Fruit fly (Drosophila melanogaster) whole organism, embryonic: ENCODE measurements around the gene Ir92a.

Experiments
- Antp ChIP-seq: fragments of 200-800 bp; sonication (Bioruptor generic); optimal IDR thresholded peaks from 3 replicates; lab custom pipeline; 2016; ENCODE audit warnings: missing biosample characterization, missing genetic modification characterization
- CG10462 ChIP-seq: fragments of 200-800 bp; sonication (Bioruptor generic); optimal IDR thresholded peaks from 2 replicates; lab custom pipeline; 2016; ENCODE audit warnings: missing biosample characterization, missing genetic modification characterization
- CG30403 ChIP-seq: fragments of 200-800 bp; sonication (Bioruptor generic); optimal IDR thresholded peaks from 3 replicates; lab custom pipeline; 2016; ENCODE audit warnings: missing biosample characterization, missing genetic modification characterization
- CG9932 ChIP-seq: fragments of 200-800 bp; sonication (Bioruptor generic); IDR thresholded peaks from 2 replicates; pipeline ENCODE4 v1.3.6; 2022; ENCODE audit warnings: missing biosample characterization, missing genetic modification characterization
- CoRest ChIP-seq: fragments of 200-800 bp; sonication (Bioruptor generic); optimal IDR thresholded peaks from 3 replicates; lab custom pipeline; 2018; ENCODE audit warnings: missing biosample characterization, mild to moderate bottlenecking, missing genetic modification characterization, moderate library complexity
- HmgD ChIP-seq: fragments of 200-800 bp; sonication (Bioruptor generic); optimal IDR thresholded peaks from 3 replicates; lab custom pipeline; 2016; ENCODE audit warnings: missing biosample characterization, missing genetic modification characterization

dm6 chr3R:20360008-20360407, 21.2 kb downstream of the Ir92a start, which contains the start of gene MtnC:
- no peak for TF ChIP-seq HmgD
- TF ChIP-seq Antp (GFP tag; lab: Kevin White, UChicago), result no peak
- no peak for TF ChIP-seq CG30403 (GFP tag; lab: Kevin White, UChicago)
- TF ChIP-seq CoRest, result no peak
- no peak for TF ChIP-seq CG9932 (GFP tag; lab: Robert Waterston, UW)
- no peak for TF ChIP-seq CG10462
